Worm (Caenorhabditis elegans) whole organism, midembryonic: ENCODE measurements around the gene srj-23.

Source experiments
- T22C8.4 ChIP-seq: fragments of 200-800 bp; sonication (Bioruptor generic); IDR thresholded peaks from 2 replicates; pipeline ENCODE4 v1.3.6; 2022; ENCODE audit warnings: missing genetic modification characterization, missing compliant biosample characterization
- cog-1 ChIP-seq: sonication (generic microtip); optimal IDR thresholded peaks from 2 replicates; lab custom pipeline; 2016; ENCODE audit warnings: missing genetic modification characterization, missing compliant biosample characterization
- flt-1 ChIP-seq: fragments of 200-800 bp; sonication (Bioruptor generic); IDR thresholded peaks from 2 replicates; pipeline ENCODE4 v1.3.6; 2022; ENCODE audit warnings: missing genetic modification characterization, missing compliant biosample characterization
- klf-2 ChIP-seq: fragments of 200-800 bp; sonication (Bioruptor generic); conservative IDR thresholded peaks from 2 replicates; pipeline ENCODE4 v1.3.6; 2022; ENCODE audit warnings: missing genetic modification reagents, missing genetic modification characterization, missing compliant biosample characterization
- med-1 ChIP-seq: sonication (generic microtip); optimal IDR thresholded peaks from 2 replicates; lab custom pipeline; 2017; ENCODE audit warnings: missing genetic modification characterization, mild to moderate bottlenecking, missing compliant biosample characterization, antibody characterized with exemption, missing genetic modification reagents; ENCODE audit not compliant: insufficient read depth
- ref-1 ChIP-seq: fragments of 200-800 bp; sonication (Bioruptor generic); conservative IDR thresholded peaks from 2 replicates; pipeline ENCODE4 v1.3.6; 2022; ENCODE audit warnings: missing genetic modification reagents, missing genetic modification characterization, missing compliant biosample characterization
- tab-1 ChIP-seq: fragments of 200-800 bp; sonication (Bioruptor generic); IDR thresholded peaks from 2 replicates; pipeline ENCODE4 v1.3.6; 2022; ENCODE audit warnings: missing genetic modification characterization, missing compliant biosample characterization
- ztf-23 ChIP-seq: fragments of 200-800 bp; sonication (Bioruptor generic); IDR thresholded peaks from 2 replicates; pipeline ENCODE4 v1.3.6; 2022; ENCODE audit warnings: missing genetic modification reagents, missing genetic modification characterization, missing compliant biosample characterization
- ztf-29 ChIP-seq: fragments of 200-800 bp; sonication (Bioruptor generic); IDR thresholded peaks from 2 replicates; pipeline ENCODE4 v1.3.6; 2022; ENCODE audit warnings: missing genetic modification reagents, missing genetic modification characterization, missing compliant biosample characterization

Gene srj-23

ce11 chrV:1465932-1466331 lies 14.5 kb downstream of the srj-23 start:
- TF ChIP-seq tab-1 (GFP tag; lab: Robert Waterston, UW) = no peak
- TF ChIP-seq ztf-29 (GFP tag; lab: Robert Waterston, UW) = no peak
- no peak for TF ChIP-seq med-1

ce11 chrV:1466949-1467348 lies 15.5 kb downstream of the srj-23 start:
- no peak for TF ChIP-seq flt-1 (GFP tag; lab: Robert Waterston, UW)
- peak; percentile 60 for TF ChIP-seq T22C8.4 (GFP tag; lab: Robert Waterston, UW)

- TF ChIP-seq cog-1 = no peak
- no peak for TF ChIP-seq flt-1 (GFP tag; lab: Robert Waterston, UW)
- no peak for TF ChIP-seq ref-1 (GFP tag; lab: Robert Waterston, UW)
- no peak for TF ChIP-seq med-1
- no peak for TF ChIP-seq T22C8.4 (GFP tag; lab: Robert Waterston, UW)
- TF ChIP-seq ztf-29 (GFP tag; lab: Robert Waterston, UW) = no peak
- TF ChIP-seq klf-2 = no peak
Observed at ce11 chrV:1467444-1467843, 16.0 kb downstream of the srj-23 start, which contains the start of gene gid-8. gid-8 (plus strand) TSS chrV:1467744.

ce11 chrV:1468905-1469304 lies 17.5 kb downstream of the srj-23 start:
- no peak for TF ChIP-seq klf-2
- TF ChIP-seq tab-1 (GFP tag; lab: Robert Waterston, UW) = no peak
- no peak for TF ChIP-seq T22C8.4 (GFP tag; lab: Robert Waterston, UW)
- TF ChIP-seq ref-1 (GFP tag; lab: Robert Waterston, UW) = no peak

- TF ChIP-seq tab-1 (GFP tag; lab: Robert Waterston, UW) (no peak), ztf-23 (0 out of 2 replicates have a peak, but pooled peaks have one; percentile 36), ztf-29 (GFP tag; lab: Robert Waterston, UW) (no peak), cog-1 (no peak)
Observed at ce11 chrV:1471078-1471969, 19.9 kb downstream of the srj-23 start.

ce11 chrV:1471977-1472376 lies 20.5 kb downstream of the srj-23 start:
- no peak for TF ChIP-seq ref-1 (GFP tag; lab: Robert Waterston, UW)
- TF ChIP-seq med-1 = no peak
- no peak for TF ChIP-seq klf-2
- TF ChIP-seq flt-1 (GFP tag; lab: Robert Waterston, UW) = no peak
- no peak for TF ChIP-seq T22C8.4 (GFP tag; lab: Robert Waterston, UW)

ce11 chrV:1472569-1472968 lies 21.1 kb downstream of the srj-23 start:
- no peak for TF ChIP-seq flt-1 (GFP tag; lab: Robert Waterston, UW)
- no peak for TF ChIP-seq tab-1 (GFP tag; lab: Robert Waterston, UW)
- no peak for TF ChIP-seq med-1
- no peak for TF ChIP-seq ztf-29 (GFP tag; lab: Robert Waterston, UW)
- TF ChIP-seq cog-1 = no peak
- TF ChIP-seq klf-2 = no peak
- TF ChIP-seq ztf-23 = no peak
- TF ChIP-seq T22C8.4 (GFP tag; lab: Robert Waterston, UW) = no peak
- TF ChIP-seq ref-1 (GFP tag; lab: Robert Waterston, UW) = no peak

- TF ChIP-seq med-1 (no peak), flt-1 (GFP tag; lab: Robert Waterston, UW) (0 out of 2 replicates have a peak, but pooled peaks have one; percentile 57), cog-1 (no peak), tab-1 (GFP tag; lab: Robert Waterston, UW) (peak; percentile 46; the same call in 1 of the 2 replicates), ztf-29 (GFP tag; lab: Robert Waterston, UW) (no peak; the same call in 1 of the 2 replicates), klf-2 (no peak), ref-1 (GFP tag; lab: Robert Waterston, UW) (no peak), T22C8.4 (GFP tag; lab: Robert Waterston, UW) (no peak), ztf-23 (no peak; the same call in 1 of the 2 replicates)
Observed at ce11 chrV:1474486-1475125, 23.2 kb downstream of the srj-23 start, which contains the start of the genes F53E2.2 and unc-60. F53E2.2 (plus strand) TSS chrV:1475086. unc-60 (plus strand) TSS chrV:1475086.

- no peak for TF ChIP-seq ztf-23
- no peak for TF ChIP-seq klf-2
- TF ChIP-seq ref-1 (GFP tag; lab: Robert Waterston, UW) = no peak
- TF ChIP-seq cog-1 = no peak
Observed at ce11 chrV:1476284-1476792, 24.9 kb downstream of the srj-23 start.

- no peak for TF ChIP-seq cog-1
- TF ChIP-seq ztf-23 = no peak
- TF ChIP-seq klf-2 = no peak
- TF ChIP-seq tab-1 (GFP tag; lab: Robert Waterston, UW) = no peak
- no peak for TF ChIP-seq ref-1 (GFP tag; lab: Robert Waterston, UW)
- TF ChIP-seq med-1 = no peak
- no peak for TF ChIP-seq T22C8.4 (GFP tag; lab: Robert Waterston, UW)
- TF ChIP-seq flt-1 (GFP tag; lab: Robert Waterston, UW) = no peak
- no peak for TF ChIP-seq ztf-29 (GFP tag; lab: Robert Waterston, UW)
Observed at ce11 chrV:1476841-1477240, 25.4 kb downstream of the srj-23 start.
